Worm (Caenorhabditis elegans): Measurements from ENCODE around the gene T24F1.4.

DNA sequence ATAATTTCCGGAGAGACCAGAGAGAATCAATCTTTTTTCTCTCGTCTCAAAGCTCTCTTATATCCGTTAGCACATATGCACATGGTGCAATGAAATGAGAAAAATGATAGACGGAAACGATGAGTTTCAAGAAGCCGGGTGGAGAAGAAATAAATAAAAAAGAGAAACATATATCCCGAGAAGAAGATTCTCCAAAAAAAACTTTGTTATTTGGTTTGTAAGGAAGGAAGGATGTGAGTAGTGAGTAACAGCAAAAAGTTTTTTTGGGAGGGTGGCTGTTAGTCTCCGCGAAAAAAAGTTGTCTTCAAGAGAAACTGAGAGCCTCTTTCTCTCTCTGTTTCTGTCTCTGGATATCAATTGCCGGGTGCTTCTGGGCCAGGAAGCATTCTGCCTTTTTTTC, 2.6 kb upstream of the T24F1.4 start:
- TF ChIP-seq hnd-1 (tag; optimal IDR thresholded peaks at IDR 0.05) (no peak), sea-1 (GFP tag; conservative IDR thresholded peaks at IDR 0.05) (no peak)
